Worm (Caenorhabditis elegans) whole organism, dauer: ENCODE measurements around the gene Y19D2B.1.
"Not testable (repeated sequence)": the region's sequence is repeated elsewhere in the genome, so short reads cannot be mapped to it uniquely, and the experiment has no call there.

Experiments
- unc-62 ChIP-seq: sonication (generic microtip); optimal IDR thresholded peaks from 2 replicates; lab custom pipeline; 2017; ENCODE audit warnings: missing biosample characterization, missing genetic modification reagents, missing genetic modification characterization

Gene Y19D2B.1

DNA sequence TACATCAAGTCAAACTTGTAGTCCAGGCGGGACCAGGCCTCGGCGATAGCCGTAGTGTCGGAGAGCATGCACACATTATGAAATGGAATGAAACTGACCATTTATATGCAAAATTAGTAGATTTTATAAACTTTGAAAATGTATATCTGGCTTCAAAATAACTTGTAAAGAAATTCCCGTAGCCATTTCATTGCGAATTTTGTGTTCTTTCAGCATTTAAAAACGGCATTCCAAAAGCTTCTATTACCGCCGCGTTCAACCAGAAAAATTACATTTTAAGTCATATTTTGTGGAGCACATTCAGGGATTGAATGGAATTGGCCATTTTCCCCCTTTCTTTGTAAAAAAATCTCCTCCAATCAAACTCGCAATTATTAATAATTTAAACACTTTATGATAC lies at the start of gene Y19D2B.1:
TSS of gene Y19D2B.1 (minus strand) at position 101 of the 400 bp plus-strand sequence.
- TF ChIP-seq unc-62 (GFP tag; lab: Kevin White, UChicago): not testable (repeated sequence)

DNA sequence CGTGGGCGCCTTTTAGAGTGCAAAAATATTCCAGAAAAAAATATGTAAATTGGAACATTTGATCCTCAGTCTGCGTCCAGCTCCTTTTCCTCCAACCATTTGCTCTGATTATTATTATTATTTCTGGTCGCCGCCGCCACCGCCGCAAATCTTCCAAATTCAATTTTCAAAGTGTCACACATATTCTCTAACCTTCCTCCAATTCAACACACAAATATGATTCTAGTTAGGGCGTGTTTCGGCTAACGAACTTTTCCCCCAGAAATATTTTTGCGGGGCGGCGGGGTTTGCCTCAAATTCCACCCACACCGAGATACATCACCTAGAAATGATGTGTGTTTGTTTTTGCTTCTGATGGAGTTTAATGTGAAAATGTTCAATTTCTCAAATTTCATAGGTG lies 48.9 kb upstream of the Y19D2B.1 start:
- TF ChIP-seq unc-62 (GFP tag; lab: Kevin White, UChicago): no peak

DNA sequence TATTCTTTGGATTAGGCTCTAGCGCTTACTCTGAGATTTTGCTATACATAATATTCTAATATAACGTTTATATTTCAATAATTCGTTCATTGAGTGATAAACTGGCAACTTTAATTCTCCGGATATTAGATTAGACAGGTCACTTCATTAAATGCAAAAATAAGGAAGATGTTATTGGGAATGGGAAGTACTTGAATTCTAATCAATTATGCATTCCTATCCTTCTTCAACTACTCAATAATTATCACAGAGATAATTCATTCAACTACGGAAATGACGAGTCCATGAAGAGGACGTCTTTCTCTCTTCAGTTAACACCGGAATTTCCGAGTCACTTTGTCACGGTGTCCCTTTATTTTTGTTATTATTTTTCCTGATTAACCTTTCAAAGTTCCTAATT lies 47.9 kb upstream of the Y19D2B.1 start:
- no peak for TF ChIP-seq unc-62 (GFP tag; lab: Kevin White, UChicago)

DNA sequence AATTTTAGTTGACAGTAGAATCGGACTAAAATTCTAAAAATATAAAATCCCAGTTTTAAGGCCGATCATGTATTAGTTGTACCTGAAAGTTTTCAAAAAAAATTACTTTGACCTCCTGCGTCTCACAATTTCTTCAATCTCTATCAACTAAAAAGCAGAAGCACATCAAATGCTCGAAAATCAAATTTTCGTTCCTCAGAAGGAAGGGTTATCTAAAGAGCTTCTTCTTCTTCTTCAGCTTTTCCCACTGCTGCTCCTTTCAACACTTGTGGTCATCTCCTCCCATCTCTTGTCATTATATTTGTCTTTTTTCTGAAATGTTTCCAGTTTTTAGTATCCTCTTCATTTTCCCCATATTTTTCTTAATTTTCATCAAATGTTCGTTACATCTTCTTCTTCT lies 42.0 kb upstream of the Y19D2B.1 start:
- no peak for TF ChIP-seq unc-62 (GFP tag; lab: Kevin White, UChicago)

DNA sequence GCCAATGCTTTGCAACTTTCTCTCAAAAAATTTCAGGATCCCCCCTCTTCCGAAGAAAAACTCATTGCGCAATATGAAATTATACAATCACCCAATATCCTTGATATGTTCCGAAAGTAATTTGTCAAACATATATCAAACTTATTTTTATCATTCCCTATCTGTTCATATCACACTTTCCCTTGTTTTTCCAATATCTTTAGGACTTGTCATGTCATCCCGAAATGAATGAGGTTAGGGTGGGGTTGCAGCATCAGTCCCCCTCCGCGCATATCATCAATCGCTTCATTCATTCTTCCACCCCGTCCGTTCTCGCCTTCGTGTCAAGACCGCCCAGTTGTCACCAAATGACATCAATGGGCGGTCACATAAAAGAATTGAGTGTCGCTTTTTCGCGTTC lies 36.9 kb upstream of the Y19D2B.1 start:
- no peak for TF ChIP-seq unc-62 (GFP tag; lab: Kevin White, UChicago)

DNA sequence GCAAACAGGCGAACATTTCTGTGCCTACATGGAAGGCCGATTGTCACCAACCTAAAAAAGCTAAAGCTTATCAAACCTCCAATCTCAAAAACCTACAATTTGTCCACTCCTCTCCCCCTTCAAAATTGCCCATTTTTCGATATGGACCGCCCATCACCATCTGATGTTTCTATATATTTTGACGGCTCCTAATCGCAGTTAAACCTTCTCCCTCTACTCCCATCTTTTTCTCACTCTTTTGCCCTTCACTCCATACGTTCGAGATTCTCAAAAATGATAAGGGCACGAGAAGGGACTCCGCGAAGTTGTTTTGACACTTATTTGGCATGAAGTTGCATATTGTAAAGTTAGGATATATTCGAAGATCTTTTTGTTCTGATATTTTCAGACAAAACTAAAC lies 36.4 kb upstream of the Y19D2B.1 start:
- no peak for TF ChIP-seq unc-62 (GFP tag; lab: Kevin White, UChicago)

DNA sequence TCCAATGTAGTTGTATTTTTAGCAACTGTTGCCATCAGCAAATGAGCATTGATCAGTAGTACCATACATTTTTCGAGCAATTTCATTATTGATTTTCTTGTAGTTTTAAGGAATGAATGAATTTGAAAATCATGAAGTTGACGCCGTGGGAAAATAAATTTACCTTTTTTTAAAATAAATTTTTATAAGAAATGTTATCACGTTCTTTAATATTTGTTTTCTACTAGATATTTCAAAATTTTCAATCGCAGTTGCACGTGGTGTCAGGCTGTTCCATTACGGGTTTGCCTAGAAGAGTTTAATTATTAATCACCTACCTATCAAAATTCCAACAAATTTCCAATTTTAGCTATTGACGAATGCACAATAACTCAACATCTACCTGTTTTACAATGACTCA lies 34.0 kb upstream of the Y19D2B.1 start, which contains the start of gene R03D7.8:
TSS of gene R03D7.8 (minus strand) at position 101 of the 400 bp plus-strand sequence.
- no peak for TF ChIP-seq unc-62 (GFP tag; lab: Kevin White, UChicago)

DNA sequence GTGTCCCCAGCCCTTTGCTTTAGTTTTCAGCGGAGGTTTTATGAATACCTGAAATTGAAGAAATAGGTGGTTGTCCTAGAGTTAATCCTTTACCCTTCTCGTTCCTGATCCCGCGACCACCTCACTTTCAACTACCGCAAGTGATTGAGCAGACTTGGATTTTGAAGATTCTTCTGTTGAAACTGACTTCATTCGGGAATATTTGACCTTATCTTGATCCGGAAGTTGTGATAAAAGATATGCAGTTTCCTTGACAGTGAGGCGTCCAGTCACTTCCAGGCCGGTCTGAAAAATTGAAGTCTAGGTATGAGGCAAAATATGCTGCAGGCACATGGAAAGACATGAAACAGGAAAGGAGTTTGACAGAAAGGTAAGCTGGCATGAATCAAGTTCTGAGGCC lies 32.3 kb upstream of the Y19D2B.1 start:
- no peak for TF ChIP-seq unc-62 (GFP tag; lab: Kevin White, UChicago)

DNA sequence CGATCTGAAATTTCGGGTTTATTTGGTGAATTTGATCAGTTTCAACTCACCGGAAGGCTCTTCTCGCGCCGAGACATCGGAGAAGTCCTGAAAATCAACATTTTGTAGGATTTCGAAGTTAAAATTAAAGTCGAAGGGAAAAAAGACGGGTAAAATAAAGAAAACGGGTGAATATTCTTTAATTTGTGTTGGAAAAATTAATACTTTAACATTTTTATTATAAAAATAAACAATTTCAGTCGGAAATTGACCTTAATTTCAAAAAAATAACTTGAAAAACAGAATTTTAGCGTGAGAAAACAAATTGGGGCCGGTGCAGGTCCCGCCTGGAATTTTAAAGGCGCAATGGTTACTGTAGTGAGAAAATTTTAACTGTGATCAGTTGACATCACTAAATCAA lies 30.3 kb upstream of the Y19D2B.1 start, which contains the start of gene nos-1:
TSS of gene nos-1 (minus strand) at position 101 of the 400 bp plus-strand sequence.
- TF ChIP-seq unc-62 (GFP tag; lab: Kevin White, UChicago): no peak

DNA sequence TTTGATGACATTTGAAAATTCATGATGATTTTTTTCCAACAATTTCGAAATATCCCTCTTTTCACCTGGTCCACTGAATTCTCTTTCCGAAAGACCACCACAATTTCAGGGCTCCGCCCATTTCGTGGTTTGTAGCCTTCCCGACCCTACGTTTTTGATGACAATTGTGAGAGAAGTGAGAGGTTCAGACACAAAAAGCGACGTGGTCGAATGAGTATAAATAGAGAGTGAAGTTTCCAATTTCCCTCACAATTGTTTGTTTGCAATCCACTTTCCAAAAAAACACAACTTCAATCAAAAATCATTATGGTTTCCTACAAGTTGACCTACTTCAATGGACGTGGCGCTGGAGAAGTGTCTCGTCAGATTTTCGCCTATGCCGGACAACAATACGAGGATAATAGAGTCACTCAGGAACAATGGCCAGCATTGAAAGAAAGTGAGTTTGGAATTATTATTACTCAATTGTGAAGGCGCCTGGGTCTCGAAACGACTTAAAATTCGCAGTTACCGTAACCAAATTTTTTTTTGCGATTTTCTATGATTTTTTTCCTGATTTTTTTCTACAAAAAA lies 27.4 kb upstream of the Y19D2B.1 start, which contains the start of gene gst-5:
TSS of gene gst-5 (plus strand) at position 246 of the 573 bp plus-strand sequence.
- TF ChIP-seq unc-62 (GFP tag; lab: Kevin White, UChicago): no peak

DNA sequence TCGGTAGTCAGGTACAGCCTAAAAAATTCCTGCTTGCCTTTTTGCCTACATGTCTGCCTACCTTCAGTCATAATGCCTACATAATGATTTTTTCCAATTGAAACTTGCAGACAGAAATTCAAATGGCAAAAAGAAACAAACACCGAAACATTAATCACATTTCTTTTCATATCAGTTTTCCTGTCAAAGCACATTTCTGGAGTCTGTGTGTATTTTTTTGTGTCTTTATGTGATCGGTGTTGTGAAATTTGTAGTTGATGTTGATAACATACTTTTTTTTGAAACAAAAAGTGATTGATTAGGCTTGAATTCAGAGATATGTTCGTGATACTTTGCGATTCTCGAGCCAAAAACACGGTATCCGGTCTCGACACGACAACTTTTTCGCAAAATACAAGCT lies 26.6 kb upstream of the Y19D2B.1 start:
- no peak for TF ChIP-seq unc-62 (GFP tag; lab: Kevin White, UChicago)

DNA sequence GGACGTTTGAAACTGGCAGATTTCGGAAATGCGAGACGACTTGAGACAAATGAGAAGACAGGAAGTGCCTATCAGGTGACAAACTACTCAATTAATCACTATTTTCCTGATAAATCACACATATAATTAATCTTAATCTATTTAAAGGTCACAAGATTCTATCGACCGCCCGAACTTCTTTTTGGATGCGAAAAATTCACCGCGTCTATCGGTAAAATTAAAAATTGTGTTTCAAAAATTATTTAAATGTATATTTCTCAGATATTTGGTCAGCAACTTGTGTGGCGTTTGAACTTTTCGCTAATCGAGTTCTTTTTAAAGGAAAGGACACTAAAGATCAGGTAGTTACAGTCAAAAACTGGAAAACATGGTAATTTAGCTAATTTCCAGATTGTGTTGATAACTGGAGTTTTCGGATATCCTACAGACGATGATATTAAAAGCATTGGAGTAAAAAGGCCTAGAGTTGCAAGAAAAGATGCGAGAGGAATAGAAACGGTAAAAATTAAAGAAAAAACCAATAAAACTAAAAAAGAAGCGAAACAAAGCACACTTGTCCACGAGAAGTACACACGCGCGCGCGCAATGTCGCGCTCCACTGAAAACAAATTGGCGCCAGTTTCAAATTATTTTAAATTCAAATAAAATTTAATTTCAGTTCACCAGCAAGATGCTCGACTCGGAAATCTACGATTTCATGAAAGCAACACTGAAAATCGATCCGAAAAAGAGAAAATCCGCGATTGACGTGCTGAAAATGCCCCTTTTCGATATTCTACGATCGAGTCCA lies 25.7 kb upstream of the Y19D2B.1 start:
- no peak for TF ChIP-seq unc-62 (GFP tag; lab: Kevin White, UChicago)

DNA sequence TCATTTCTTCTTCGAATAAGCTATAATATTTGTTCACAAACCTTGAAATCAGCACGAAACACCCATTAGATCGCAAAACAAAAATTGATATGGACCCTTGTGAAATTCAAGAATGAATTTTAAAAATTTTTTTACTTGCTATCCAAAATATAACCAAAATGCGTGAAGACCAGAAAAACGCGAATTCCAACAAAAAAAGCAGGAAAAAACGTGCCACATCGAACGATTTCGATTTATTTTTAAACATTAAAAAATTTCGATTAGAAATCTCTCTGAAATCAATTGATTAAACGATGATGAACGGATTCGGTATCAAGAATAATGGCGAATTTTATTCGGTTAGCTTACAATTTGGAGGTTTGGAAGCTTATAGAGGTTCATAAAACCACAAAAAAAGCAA lies 24.5 kb upstream of the Y19D2B.1 start, which contains the start of the genes tceb-3 and gskl-1:
TSS of gene tceb-3 (minus strand) at position 101 of the 400 bp plus-strand sequence.
TSS of gene gskl-1 (plus strand) at position 243 of the 400 bp plus-strand sequence.
- no peak for TF ChIP-seq unc-62 (GFP tag; lab: Kevin White, UChicago)

DNA sequence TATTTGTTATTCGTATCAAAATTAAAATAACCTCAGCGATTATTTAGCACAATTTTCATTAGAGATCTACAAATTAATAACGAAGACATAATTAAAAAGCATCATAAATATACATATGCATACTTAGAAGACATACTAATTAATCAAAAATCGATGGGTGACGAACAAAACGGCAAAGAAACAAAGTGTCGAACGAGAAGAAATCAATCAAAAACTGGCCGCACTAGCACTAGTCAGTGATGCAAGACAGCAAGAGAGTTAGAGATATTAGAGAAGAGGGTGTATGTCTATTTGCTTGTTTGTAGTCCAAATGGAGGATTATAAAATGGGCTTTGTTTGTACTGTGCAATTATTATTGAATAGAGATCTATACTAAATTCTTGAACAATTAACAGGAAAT lies 24.1 kb upstream of the Y19D2B.1 start:
- no peak for TF ChIP-seq unc-62 (GFP tag; lab: Kevin White, UChicago)

DNA sequence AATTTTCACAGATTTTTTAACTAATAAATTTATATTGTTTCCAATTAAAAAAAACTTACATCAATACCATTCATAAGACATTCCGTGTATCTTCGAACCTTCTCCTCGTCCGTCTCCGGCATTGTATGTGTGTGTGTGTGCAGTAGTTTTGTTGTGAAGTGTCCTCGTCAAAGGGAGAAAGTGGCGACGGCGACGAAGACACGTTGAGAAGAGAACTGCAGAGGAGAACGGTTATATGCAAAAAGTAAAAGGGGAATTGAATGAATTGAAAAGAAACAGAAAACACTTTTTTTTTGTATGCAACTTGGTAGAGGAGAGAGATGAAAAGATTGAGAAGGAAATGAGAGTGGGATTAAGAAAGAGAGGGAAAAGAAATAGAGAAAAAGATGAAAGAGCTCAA lies 22.7 kb upstream of the Y19D2B.1 start:
- TF ChIP-seq unc-62 (GFP tag; lab: Kevin White, UChicago): no peak

DNA sequence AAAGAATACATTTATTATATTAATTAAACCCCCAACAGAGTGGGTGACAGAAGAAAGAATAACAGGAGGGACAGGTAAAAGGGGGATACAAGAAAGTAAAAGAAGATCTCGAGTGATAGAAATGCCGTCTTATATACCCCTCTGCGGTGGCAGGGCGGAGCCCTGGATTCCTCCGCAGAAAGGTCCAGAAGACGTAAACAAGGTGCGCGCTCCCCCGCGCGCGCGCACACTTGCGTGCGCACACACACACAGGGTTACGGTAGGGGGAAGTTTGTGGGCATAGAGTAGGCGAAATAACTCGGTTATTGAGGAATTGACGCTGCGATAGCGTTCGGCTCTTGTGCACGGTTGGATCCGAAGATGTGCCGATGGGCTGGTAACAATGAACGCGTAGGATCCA lies 19.1 kb upstream of the Y19D2B.1 start, which contains the start of gene R03D7.15:
TSS of gene R03D7.15 (plus strand) at position 299 of the 400 bp plus-strand sequence.
- TF ChIP-seq unc-62 (GFP tag; lab: Kevin White, UChicago): not testable (repeated sequence)
